Worm (Caenorhabditis elegans): ENCODE data around the gene H17B01.2.

Gene H17B01.2

DNA sequence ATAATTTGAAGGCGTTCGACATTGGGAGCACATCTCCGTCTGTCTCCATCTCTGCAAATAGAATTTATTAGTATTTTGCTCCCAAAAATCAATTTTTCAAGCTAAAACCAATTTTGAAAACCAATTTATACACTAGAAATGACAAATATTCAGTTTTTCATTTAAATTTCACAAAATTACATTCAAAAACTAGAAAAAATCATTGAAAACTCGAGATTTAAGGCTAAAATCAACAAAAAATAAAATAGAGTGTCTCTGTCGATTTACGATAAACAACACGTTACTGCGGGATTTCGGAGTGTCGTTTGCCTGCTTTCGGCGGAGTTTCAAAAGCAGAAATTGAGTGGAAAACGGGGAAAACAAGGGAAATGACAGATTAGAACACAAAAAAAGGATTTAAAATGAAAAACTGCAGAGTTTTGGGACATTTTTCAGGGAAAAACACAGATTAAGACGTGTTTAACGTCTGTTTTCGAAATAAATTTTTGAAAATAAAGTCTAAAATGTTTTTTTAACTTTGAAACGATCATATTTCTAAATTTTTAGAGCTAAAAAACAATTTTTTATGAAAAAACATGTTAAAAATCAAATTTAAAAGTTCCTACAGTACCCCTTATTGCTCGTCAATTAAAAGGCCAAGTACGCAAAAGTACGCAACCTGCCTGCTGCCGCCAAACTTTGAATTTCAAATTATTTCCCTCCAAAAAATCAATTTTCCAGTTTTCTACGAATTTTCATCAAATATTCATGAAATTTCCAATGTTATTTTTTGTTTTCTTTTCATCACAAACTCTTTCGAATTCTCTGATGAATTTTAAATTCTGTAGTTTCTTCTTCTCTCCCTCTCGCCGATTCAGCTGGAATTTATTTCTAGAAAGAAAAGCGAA lies 32.7 kb upstream of the H17B01.2 start, which contains the start of gene nol-6:
TSS of gene nol-6 (minus strand) at position 51 of the 887 bp plus-strand sequence.
- peak; percentile 30 for TF ChIP-seq lin-54 (GFP tag; optimal IDR thresholded peaks at IDR 0.05)
- no peak for TF ChIP-seq egl-44 (GFP tag; IDR thresholded peaks at IDR 0.05)
- peak; percentile 20; the same call in 1 of the 2 replicates for TF ChIP-seq F33H1.4 (GFP tag; IDR thresholded peaks at IDR 0.05)
- TF ChIP-seq snpc-3.4 (tag; optimal IDR thresholded peaks at IDR 0.05): peak; percentile 35
- peak; percentile 76 for TF ChIP-seq lsl-1 (GFP tag; optimal IDR thresholded peaks at IDR 0.05)
- TF ChIP-seq D2030.7 (GFP tag; IDR thresholded peaks at IDR 0.05): peak; percentile 74
- TF ChIP-seq hmg-1.2 (GFP tag; IDR thresholded peaks at IDR 0.05): peak; percentile 6; the same call in 1 of the 2 replicates
- TF ChIP-seq attf-3 (GFP tag; conservative IDR thresholded peaks at IDR 0.05): peak; percentile 92
- TF ChIP-seq madf-6 (GFP tag; IDR thresholded peaks at IDR 0.05): peak; percentile 86
- peak; percentile 70 for TF ChIP-seq madf-8 (GFP tag; conservative IDR thresholded peaks at IDR 0.05)
- TF ChIP-seq dpl-1 (GFP tag; optimal IDR thresholded peaks at IDR 0.05): peak; percentile 75
- peak; percentile 37 for TF ChIP-seq xnd-1 (tag; optimal IDR thresholded peaks at IDR 0.05)
- no peak for TF ChIP-seq dpff-1 (tag; optimal IDR thresholded peaks at IDR 0.05)
- TF ChIP-seq F39B2.1 (GFP tag; IDR thresholded peaks at IDR 0.05): no peak
- peak; percentile 42; the same call in 1 of the 2 replicates for TF ChIP-seq ceh-91 (GFP tag; IDR thresholded peaks at IDR 0.05)
- peak; percentile 87 for TF ChIP-seq efl-1 (GFP tag; optimal IDR thresholded peaks at IDR 0.05)

- TF ChIP-seq madf-10 (tag; optimal IDR thresholded peaks at IDR 0.05) (no peak), rec-8 (tag; optimal IDR thresholded peaks at IDR 0.05) (no peak), mes-4 (tag; optimal IDR thresholded peaks at IDR 0.05) (no peak), sea-2 (GFP tag; IDR thresholded peaks at IDR 0.05) (no peak), B0019.2 (GFP tag; conservative IDR thresholded peaks at IDR 0.05) (no peak)
These were observed 32.1 kb upstream of the H17B01.2 start, which contains the start of gene Y51H7C.3 for ce11 chrII:1438336-1438589. Gene Y51H7C.3 (plus strand): TSS chrII:1438490.

ce11 chrII:1441479-1441878 lies 28.9 kb upstream of the H17B01.2 start:
- no peak for TF ChIP-seq mcd-1 (GFP tag; IDR thresholded peaks at IDR 0.05)
- TF ChIP-seq nfya-2 (GFP tag; IDR thresholded peaks at IDR 0.05): no peak
- TF ChIP-seq K12H6.12 (tag; optimal IDR thresholded peaks at IDR 0.05): no peak
- TF ChIP-seq T07F8.4 (tag; optimal IDR thresholded peaks at IDR 0.05): no peak
- TF ChIP-seq attf-3 (GFP tag; conservative IDR thresholded peaks at IDR 0.05): no peak
- TF ChIP-seq dox-1 (GFP tag; IDR thresholded peaks at IDR 0.05): no peak
- TF ChIP-seq T26A5.8 (tag; optimal IDR thresholded peaks at IDR 0.05): no peak
- no peak for TF ChIP-seq lin-54 (GFP tag; optimal IDR thresholded peaks at IDR 0.05)
- no peak for TF ChIP-seq F23B12.7 (tag; optimal IDR thresholded peaks at IDR 0.05; ENCODE audit: insufficient read depth)

ce11 chrII:1444911-1445310 lies 25.5 kb upstream of the H17B01.2 start, which contains the start of gene scl-17:
Gene scl-17 (plus strand): TSS chrII:1445211.
- TF ChIP-seq akir-1 (GFP tag; optimal IDR thresholded peaks at IDR 0.05) (no peak), cebp-2 (GFP tag; IDR thresholded peaks at IDR 0.05) (no peak), him-1 (tag; optimal IDR thresholded peaks at IDR 0.05) (no peak), ets-4 (GFP tag; optimal IDR thresholded peaks at IDR 0.05) (no peak), egrh-3 (GFP tag; IDR thresholded peaks at IDR 0.05) (no peak), Y95B8A.8 (GFP tag; IDR thresholded peaks at IDR 0.05) (no peak), rcor-1 (GFP tag; IDR thresholded peaks at IDR 0.05) (no peak), sptf-2 (GFP tag; optimal IDR thresholded peaks at IDR 0.05) (no peak), ccch-3 (GFP tag; optimal IDR thresholded peaks at IDR 0.05) (no peak), ceh-58 (GFP tag; IDR thresholded peaks at IDR 0.05) (no peak), let-526 (GFP tag; IDR thresholded peaks at IDR 0.05) (no peak), egl-44 (GFP tag; IDR thresholded peaks at IDR 0.05) (no peak)
